Worm (Caenorhabditis elegans) whole organism, L2 larva: ENCODE results near the gene C28H8.3.

Experiments
- C34F6.9 ChIP-seq: fragments of 150-350 bp; optimal IDR thresholded peaks from 2 replicates; lab custom pipeline; 2014; ENCODE audit warnings: missing biosample characterization, missing genetic modification characterization
- F13H6.1 ChIP-seq: sonication (generic microtip); optimal IDR thresholded peaks from 2 replicates; lab custom pipeline; 2016; ENCODE audit warnings: missing genetic modification characterization, missing compliant biosample characterization
- R02D3.7 ChIP-seq: fragments of 150-350 bp; optimal IDR thresholded peaks from 2 replicates; lab custom pipeline; 2014; ENCODE audit warnings: missing biosample characterization, missing genetic modification characterization
- Y55F3AM.14 ChIP-seq: fragments of 200-800 bp; sonication (Bioruptor generic); optimal IDR thresholded peaks from 2 replicates; lab custom pipeline; 2018; ENCODE audit warnings: mild to moderate bottlenecking, missing genetic modification characterization, missing compliant biosample characterization
- ZK546.5 ChIP-seq: sonication (generic microtip); optimal IDR thresholded peaks from 2 replicates; lab custom pipeline; 2017; ENCODE audit warnings: missing biosample characterization, missing genetic modification characterization
- alr-1 ChIP-seq: fragments of 150-350 bp; optimal IDR thresholded peaks from 2 replicates; lab custom pipeline; 2014; ENCODE audit warnings: missing biosample characterization, missing genetic modification characterization
- aly-2 ChIP-seq: fragments of 150-350 bp; optimal IDR thresholded peaks from 2 replicates; lab custom pipeline; 2014; ENCODE audit warnings: missing biosample characterization, missing genetic modification characterization
- ama-1 ChIP-seq: fragments of 150-350 bp; optimal IDR thresholded peaks from 2 replicates; lab custom pipeline; 2018; ENCODE audit warnings: inconsistent platforms
- blmp-1 ChIP-seq: sonication (generic microtip); optimal IDR thresholded peaks from 2 replicates; lab custom pipeline; 2017; ENCODE audit warnings: missing genetic modification characterization, mild to moderate bottlenecking, missing compliant biosample characterization, antibody characterized with exemption, moderate library complexity; ENCODE audit not compliant: insufficient read depth
- ceh-16 ChIP-seq: fragments of 150-350 bp; optimal IDR thresholded peaks from 2 replicates; lab custom pipeline; 2014; ENCODE audit warnings: missing biosample characterization, missing genetic modification characterization
- ceh-82 ChIP-seq: fragments of 150-350 bp; optimal IDR thresholded peaks from 2 replicates; lab custom pipeline; 2014; ENCODE audit warnings: missing biosample characterization, missing genetic modification characterization
- crh-2 ChIP-seq: sonication (generic microtip); optimal IDR thresholded peaks from 2 replicates; lab custom pipeline; 2017; ENCODE audit warnings: missing biosample characterization, missing genetic modification characterization
- dmd-4 ChIP-seq: sonication (generic microtip); optimal IDR thresholded peaks from 2 replicates; lab custom pipeline; 2017; ENCODE audit warnings: missing biosample characterization, missing genetic modification characterization
- egl-27 ChIP-seq: sonication (generic microtip); optimal IDR thresholded peaks from 3 replicates; lab custom pipeline; 2017; ENCODE audit warnings: missing biosample characterization, missing genetic modification reagents, missing genetic modification characterization
- elt-1 ChIP-seq: fragments of 150-350 bp; optimal IDR thresholded peaks from 2 replicates; lab custom pipeline; 2014; ENCODE audit warnings: missing biosample characterization, missing genetic modification characterization
- elt-3 ChIP-seq: sonication (generic microtip); optimal IDR thresholded peaks from 2 replicates; lab custom pipeline; 2017; ENCODE audit warnings: missing biosample characterization, missing genetic modification characterization
- fos-1 ChIP-seq: fragments of 150-350 bp; optimal IDR thresholded peaks from 2 replicates; lab custom pipeline; 2014; ENCODE audit warnings: missing biosample characterization, missing genetic modification characterization
- gmeb-1 ChIP-seq: fragments of 150-350 bp; optimal IDR thresholded peaks from 2 replicates; lab custom pipeline; 2014; ENCODE audit warnings: missing biosample characterization, missing genetic modification characterization
- lin-11 ChIP-seq: fragments of 150-350 bp; sonication (generic microtip); optimal IDR thresholded peaks from 2 replicates; lab custom pipeline; 2014; ENCODE audit warnings: missing biosample characterization, missing genetic modification characterization, inconsistent platforms, mixed read lengths
- lin-13 ChIP-seq: fragments of 150-350 bp; optimal IDR thresholded peaks from 2 replicates; lab custom pipeline; 2014; ENCODE audit warnings: missing biosample characterization, missing genetic modification reagents, missing genetic modification characterization
- lin-39 ChIP-seq: fragments of 150-350 bp; optimal IDR thresholded peaks from 2 replicates; lab custom pipeline; 2014; ENCODE audit warnings: missing biosample characterization, missing genetic modification reagents, missing genetic modification characterization
- lsy-2 ChIP-seq, 2 experiments: fragments of 150-350 bp in 1 of 2; sonication (generic microtip) in 1 of 2; optimal IDR thresholded peaks; 2 replicates each; lab custom pipeline; 2014 to 2017; ENCODE audit warnings: missing biosample characterization in 2 of 2, missing genetic modification characterization in 2 of 2
- mab-5 ChIP-seq: fragments of 150-350 bp; optimal IDR thresholded peaks from 2 replicates; lab custom pipeline; 2014; ENCODE audit warnings: missing biosample characterization, missing genetic modification characterization
- mbf-1 ChIP-seq: sonication (generic microtip); optimal IDR thresholded peaks from 2 replicates; lab custom pipeline; 2017; ENCODE audit warnings: missing biosample characterization, missing genetic modification characterization
- mdl-1 ChIP-seq, 2 experiments: fragments of 150-350 bp in 1 of 2; sonication (generic microtip) in 1 of 2; optimal IDR thresholded peaks; 2 replicates each; lab custom pipeline; 2017; ENCODE audit warnings: missing biosample characterization in 2 of 2, missing genetic modification characterization in 2 of 2
- nhr-10 ChIP-seq: sonication (generic microtip); optimal IDR thresholded peaks from 2 replicates; lab custom pipeline; 2017; ENCODE audit warnings: missing biosample characterization, missing genetic modification characterization
- nhr-11 ChIP-seq: fragments of 150-350 bp; optimal IDR thresholded peaks from 2 replicates; lab custom pipeline; 2014; ENCODE audit warnings: missing biosample characterization, missing genetic modification characterization
- nhr-12 ChIP-seq: fragments of 150-350 bp; optimal IDR thresholded peaks from 2 replicates; lab custom pipeline; 2014; ENCODE audit warnings: missing biosample characterization, missing genetic modification characterization
- nhr-129 ChIP-seq: fragments of 150-350 bp; optimal IDR thresholded peaks from 2 replicates; lab custom pipeline; 2014; ENCODE audit warnings: missing biosample characterization, missing genetic modification characterization
- nhr-21 ChIP-seq: fragments of 150-350 bp; optimal IDR thresholded peaks from 2 replicates; lab custom pipeline; 2014; ENCODE audit warnings: missing biosample characterization, missing genetic modification characterization
- nhr-23 ChIP-seq: fragments of 150-350 bp; optimal IDR thresholded peaks from 2 replicates; lab custom pipeline; 2014; ENCODE audit warnings: missing biosample characterization, missing genetic modification reagents, missing genetic modification characterization
- nhr-237 ChIP-seq: fragments of 150-350 bp; optimal IDR thresholded peaks from 2 replicates; lab custom pipeline; 2014; ENCODE audit warnings: missing biosample characterization, missing genetic modification characterization
- nhr-25 ChIP-seq: fragments of 150-350 bp; sonication (generic microtip); optimal IDR thresholded peaks from 3 replicates; lab custom pipeline; 2014; ENCODE audit warnings: missing biosample characterization, missing genetic modification characterization
- nhr-6 ChIP-seq: fragments of 150-350 bp; optimal IDR thresholded peaks from 2 replicates; lab custom pipeline; 2014; ENCODE audit warnings: missing biosample characterization, missing genetic modification characterization
- nhr-77 ChIP-seq: fragments of 150-350 bp; optimal IDR thresholded peaks from 2 replicates; lab custom pipeline; 2014; ENCODE audit warnings: missing biosample characterization, missing genetic modification characterization
- peb-1 ChIP-seq: fragments of 150-350 bp; optimal IDR thresholded peaks from 2 replicates; lab custom pipeline; 2014; ENCODE audit warnings: missing biosample characterization, missing genetic modification characterization
- sem-4 ChIP-seq: fragments of 150-350 bp; optimal IDR thresholded peaks from 2 replicates; lab custom pipeline; 2014; ENCODE audit warnings: missing biosample characterization, missing genetic modification reagents, missing genetic modification characterization
- skn-1 ChIP-seq: sonication (generic microtip); optimal IDR thresholded peaks from 2 replicates; lab custom pipeline; 2017; ENCODE audit warnings: missing biosample characterization, missing genetic modification characterization
- sma-3 ChIP-seq: sonication (generic microtip); optimal IDR thresholded peaks from 2 replicates; lab custom pipeline; 2016; ENCODE audit warnings: missing genetic modification reagents, missing genetic modification characterization, missing compliant biosample characterization
- sma-9 ChIP-seq, 2 experiments: fragments of 150-350 bp in 1 of 2; sonication (generic microtip) in 1 of 2; optimal IDR thresholded peaks; 2 replicates each; lab custom pipeline; 2014 to 2016; ENCODE audit warnings: missing genetic modification characterization in 2 of 2, mild to moderate bottlenecking in 1 of 2, missing biosample characterization in 1 of 2, missing compliant biosample characterization in 1 of 2, missing genetic modification reagents in 1 of 2, moderate library complexity in 1 of 2
- snpc-4 ChIP-seq: fragments of 150-350 bp; optimal IDR thresholded peaks from 2 replicates; lab custom pipeline; 2014; ENCODE audit warnings: missing biosample characterization, missing genetic modification characterization
- unc-39 ChIP-seq: fragments of 150-350 bp; optimal IDR thresholded peaks from 2 replicates; lab custom pipeline; 2014; ENCODE audit warnings: missing biosample characterization, missing genetic modification characterization
- unc-55 ChIP-seq: fragments of 150-350 bp; sonication (generic microtip); optimal IDR thresholded peaks from 3 replicates; lab custom pipeline; 2014; ENCODE audit warnings: missing biosample characterization, missing genetic modification reagents, missing genetic modification characterization
- unc-62 ChIP-seq: fragments of 150-350 bp; optimal IDR thresholded peaks from 2 replicates; lab custom pipeline; 2014; ENCODE audit warnings: missing biosample characterization, missing genetic modification reagents, missing genetic modification characterization
- zag-1 ChIP-seq: fragments of 150-350 bp; optimal IDR thresholded peaks from 2 replicates; lab custom pipeline; 2014; ENCODE audit warnings: missing biosample characterization, missing genetic modification characterization
- ztf-1 ChIP-seq: fragments of 200-800 bp; sonication (Bioruptor generic); conservative IDR thresholded peaks from 2 replicates; pipeline ENCODE4 v1.3.6; 2022; ENCODE audit warnings: missing genetic modification characterization, missing compliant biosample characterization
- ztf-11 ChIP-seq: sonication (generic microtip); optimal IDR thresholded peaks from 2 replicates; lab custom pipeline; 2017; ENCODE audit warnings: missing biosample characterization, missing genetic modification characterization
- ztf-4 ChIP-seq: fragments of 150-350 bp; optimal IDR thresholded peaks from 2 replicates; lab custom pipeline; 2014; ENCODE audit warnings: missing biosample characterization, missing genetic modification characterization

C28H8.3 gene

ce11 chrIII:5942104-5942503, 33.6 kb downstream of the C28H8.3 start:
- no peak for TF ChIP-seq fos-1 (tag; lab: Kevin White, UChicago)
- TF ChIP-seq peb-1 (tag; lab: Kevin White, UChicago) = no peak
- TF ChIP-seq egl-27 (tag; lab: Kevin White, UChicago) = no peak
- no peak for TF ChIP-seq nhr-129
- no peak for TF ChIP-seq unc-39 (tag; lab: Kevin White, UChicago)
- TF ChIP-seq nhr-12 = no peak
- TF ChIP-seq Y55F3AM.14 (GFP tag; lab: Kevin White, UChicago) = no peak
- no peak for TF ChIP-seq snpc-4 (tag; lab: Kevin White, UChicago)
- TF ChIP-seq aly-2 (tag; lab: Kevin White, UChicago) = no peak
- no peak for TF ChIP-seq ztf-1
- no peak for TF ChIP-seq mab-5 (tag; lab: Kevin White, UChicago)
- no peak for TF ChIP-seq mdl-1 (tag; optimal IDR thresholded peaks at IDR 0.05; lab: Kevin White, UChicago)

DNA sequence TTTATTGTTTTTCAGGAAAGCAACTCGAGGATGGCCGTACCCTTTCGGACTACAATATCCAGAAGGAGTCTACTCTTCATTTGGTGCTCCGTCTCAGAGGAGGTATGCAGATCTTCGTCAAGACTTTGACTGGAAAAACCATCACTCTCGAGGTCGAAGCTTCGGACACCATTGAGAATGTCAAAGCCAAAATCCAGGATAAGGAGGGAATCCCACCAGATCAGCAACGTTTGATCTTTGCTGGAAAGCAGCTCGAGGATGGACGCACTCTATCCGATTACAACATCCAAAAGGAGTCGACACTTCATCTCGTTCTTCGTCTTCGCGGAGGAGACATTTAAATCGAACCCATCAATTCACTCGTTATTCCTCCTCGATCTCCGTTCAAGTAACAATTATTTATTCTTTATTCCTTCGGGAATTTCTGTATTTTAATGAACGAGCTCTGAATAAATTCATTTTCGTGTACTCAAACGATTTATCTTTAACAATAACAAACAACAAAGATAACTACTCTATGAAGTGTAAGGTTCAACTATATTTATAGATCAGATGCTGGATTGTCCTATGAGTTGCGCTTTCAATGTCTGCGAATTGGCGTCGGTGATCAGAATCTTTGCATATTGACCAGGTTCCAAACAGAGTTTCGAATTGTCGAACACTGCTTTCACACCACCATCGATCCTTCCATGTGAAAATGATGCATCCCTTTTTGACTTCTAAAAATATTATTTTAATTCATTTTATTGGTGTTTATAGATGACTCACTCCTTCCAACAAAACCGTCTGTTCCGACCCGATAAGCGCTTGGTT, 35.1 kb downstream of the C28H8.3 start:
- TF ChIP-seq nhr-10 (tag; lab: Kevin White, UChicago) = no peak
- peak; percentile 62 for TF ChIP-seq nhr-25 (tag; lab: Kevin White, UChicago)
- TF ChIP-seq ama-1 = peak; percentile 87
- TF ChIP-seq unc-62 (GFP tag; lab: Kevin White, UChicago) = no peak
- TF ChIP-seq lin-39 (tag; lab: Kevin White, UChicago) = no peak
- TF ChIP-seq egl-27 (tag; lab: Kevin White, UChicago) = no peak
- TF ChIP-seq C34F6.9 (tag; lab: Kevin White, UChicago) = peak; percentile 14
- TF ChIP-seq skn-1 (tag; lab: Kevin White, UChicago) = peak; percentile 67
- TF ChIP-seq dmd-4 = no peak
- peak; percentile 22 for TF ChIP-seq F13H6.1 (tag; lab: Kevin White, UChicago)
- no peak for TF ChIP-seq ZK546.5 (tag; lab: Kevin White, UChicago)
- no peak for TF ChIP-seq elt-3 (tag; lab: Kevin White, UChicago)
- no peak for TF ChIP-seq nhr-23 (tag; lab: Kevin White, UChicago)
- peak; percentile 92 for TF ChIP-seq nhr-21 (tag; lab: Kevin White, UChicago)
- no peak for TF ChIP-seq ztf-11 (tag; lab: Kevin White, UChicago)
- no peak for TF ChIP-seq zag-1 (tag; lab: Kevin White, UChicago)
- peak; percentile 63 for TF ChIP-seq sma-3 (GFP tag; lab: Kevin White, UChicago)
- TF ChIP-seq mab-5 (tag; lab: Kevin White, UChicago) = no peak
- TF ChIP-seq nhr-77 (tag; lab: Kevin White, UChicago) = no peak
- no peak for TF ChIP-seq ztf-1
- TF ChIP-seq lsy-2 (tag; optimal IDR thresholded peaks at IDR 0.05; lab: Kevin White, UChicago) = peak in 1 of 2 experiments; percentile 45
- TF ChIP-seq nhr-6 = peak; percentile 30
- peak; percentile 61 for TF ChIP-seq crh-2 (tag; lab: Kevin White, UChicago)
- TF ChIP-seq nhr-12 = peak; percentile 17
- peak; percentile 50 for TF ChIP-seq sem-4 (tag; lab: Kevin White, UChicago)
- peak; percentile 61 for TF ChIP-seq lin-13
- TF ChIP-seq sma-9 (GFP tag; optimal IDR thresholded peaks at IDR 0.05; lab: Kevin White, UChicago) = peak; percentile 9
- TF ChIP-seq sma-9 (tag; optimal IDR thresholded peaks at IDR 0.05; lab: Kevin White, UChicago) = no peak
- no peak for TF ChIP-seq R02D3.7 (tag; lab: Kevin White, UChicago)
- TF ChIP-seq alr-1 (tag; lab: Kevin White, UChicago) = no peak
- peak; percentile 11 for TF ChIP-seq unc-55 (GFP tag; lab: Kevin White, UChicago)
- TF ChIP-seq gmeb-1 (tag; lab: Kevin White, UChicago) = peak; percentile 34
- TF ChIP-seq ceh-16 (tag; lab: Kevin White, UChicago) = no peak
- no peak for TF ChIP-seq lin-11 (tag; lab: Kevin White, UChicago)
- TF ChIP-seq Y55F3AM.14 (GFP tag; lab: Kevin White, UChicago) = peak; percentile 34
- no peak for TF ChIP-seq mdl-1 (tag; optimal IDR thresholded peaks at IDR 0.05; lab: Kevin White, UChicago)
- TF ChIP-seq nhr-129 = peak; percentile 61
- TF ChIP-seq ceh-82 (tag; lab: Kevin White, UChicago) = no peak
- no peak for TF ChIP-seq elt-1 (tag; lab: Kevin White, UChicago)
- TF ChIP-seq fos-1 (tag; lab: Kevin White, UChicago) = no peak
- TF ChIP-seq nhr-237 (tag; lab: Kevin White, UChicago) = no peak
- TF ChIP-seq unc-39 (tag; lab: Kevin White, UChicago) = no peak
- TF ChIP-seq aly-2 (tag; lab: Kevin White, UChicago) = peak; percentile 27
- peak; percentile 16 for TF ChIP-seq ztf-4 (tag; lab: Kevin White, UChicago)
- no peak for TF ChIP-seq peb-1 (tag; lab: Kevin White, UChicago)
- TF ChIP-seq mbf-1 = no peak
- TF ChIP-seq blmp-1 (tag; lab: Kevin White, UChicago) = peak; percentile 32
- TF ChIP-seq nhr-11 (tag; lab: Kevin White, UChicago) = no peak
- TF ChIP-seq snpc-4 (tag; lab: Kevin White, UChicago) = no peak
